Fruit fly (Drosophila melanogaster) Kc167 (cell line): Measurements from ENCODE around the gene CG42758.

Experiments used
- h ChIP-seq: fragments of >200 bp; optimal IDR thresholded peaks from 3 replicates; lab custom pipeline; 2018; ENCODE audit warnings: missing external identifiers
- psq ChIP-seq: fragments of >200 bp; optimal IDR thresholded peaks from 2 replicates; lab custom pipeline; 2017; ENCODE audit warnings: missing external identifiers
- ttk ChIP-seq: sonication (Bioruptor generic); optimal IDR thresholded peaks from 2 replicates; lab custom pipeline; 2017; ENCODE audit warnings: missing external identifiers

dm6 chr3L:14574649-14575048 is 7.4 kb downstream of the CG42758 start:
- no peak for TF ChIP-seq ttk (lab: Kevin White, UChicago)
- no peak for TF ChIP-seq psq
- no peak for TF ChIP-seq h (lab: Kevin White, UChicago)
